Fruit fly (Drosophila melanogaster) whole organism, pupa: ENCODE measurements around the gene Prim2.

Source experiments
- CG10348 ChIP-seq: fragments of 200-800 bp; sonication (Bioruptor generic); IDR thresholded peaks from 2 replicates; pipeline ENCODE4 v1.3.6; 2022; ENCODE audit warnings: missing biosample characterization, missing genetic modification characterization
- CG12605 ChIP-seq: fragments of 200-800 bp; sonication (Bioruptor generic); IDR thresholded peaks from 2 replicates; pipeline ENCODE4 v1.3.6; 2022; ENCODE audit warnings: missing biosample characterization, missing genetic modification characterization
- CG13204 ChIP-seq: fragments of 200-800 bp; sonication (Bioruptor generic); optimal IDR thresholded peaks from 2 replicates; lab custom pipeline; 2018; ENCODE audit warnings: missing biosample characterization, mild to moderate bottlenecking, missing genetic modification characterization, moderate library complexity
- CG14655 ChIP-seq: fragments of 200-800 bp; sonication (Bioruptor generic); optimal IDR thresholded peaks from 3 replicates; lab custom pipeline; 2017; ENCODE audit warnings: mild to moderate bottlenecking, missing biosample characterization, missing genetic modification reagents, missing genetic modification characterization
- CG15710 ChIP-seq: fragments of 200-800 bp; sonication (Bioruptor generic); optimal IDR thresholded peaks from 2 replicates; lab custom pipeline; 2018; ENCODE audit warnings: missing biosample characterization, mild to moderate bottlenecking, missing genetic modification characterization, moderate library complexity
- CG17806 ChIP-seq: fragments of 200-800 bp; sonication (Bioruptor generic); optimal IDR thresholded peaks from 2 replicates; lab custom pipeline; 2018; ENCODE audit warnings: missing biosample characterization, mild to moderate bottlenecking, missing genetic modification characterization, moderate library complexity
- CG32121 ChIP-seq: fragments of 200-800 bp; sonication (Bioruptor generic); IDR thresholded peaks from 2 replicates; pipeline ENCODE4 v1.3.6; 2022; ENCODE audit warnings: missing biosample characterization, missing genetic modification characterization
- CG34367 ChIP-seq: fragments of 200-800 bp; sonication (Bioruptor generic); optimal IDR thresholded peaks from 2 replicates; lab custom pipeline; 2018; ENCODE audit warnings: missing biosample characterization, mild to moderate bottlenecking, missing genetic modification characterization
- CG4496 ChIP-seq: fragments of 200-800 bp; sonication (Bioruptor generic); IDR thresholded peaks from 3 replicates; pipeline ENCODE4 v1.3.6; 2022; ENCODE audit warnings: missing biosample characterization, missing genetic modification characterization
- CG8159 ChIP-seq: fragments of 200-800 bp; sonication (Bioruptor generic); optimal IDR thresholded peaks from 3 replicates; lab custom pipeline; 2018; ENCODE audit warnings: missing biosample characterization, mild to moderate bottlenecking, missing genetic modification characterization, moderate library complexity
- CG8301 ChIP-seq: fragments of 200-800 bp; sonication (Bioruptor generic); optimal IDR thresholded peaks from 2 replicates; lab custom pipeline; 2018; ENCODE audit warnings: missing biosample characterization, mild to moderate bottlenecking, missing genetic modification characterization
- CG9948 ChIP-seq: fragments of 200-800 bp; sonication (Bioruptor generic); optimal IDR thresholded peaks from 2 replicates; lab custom pipeline; 2018; ENCODE audit warnings: missing biosample characterization, mild to moderate bottlenecking, missing genetic modification characterization, moderate library complexity
- D1 ChIP-seq: fragments of 200-800 bp; sonication (Bioruptor generic); optimal IDR thresholded peaks from 2 replicates; lab custom pipeline; 2018; ENCODE audit warnings: missing biosample characterization, mild to moderate bottlenecking, missing genetic modification characterization, moderate library complexity
- EcR ChIP-seq: fragments of 200-800 bp; sonication (Bioruptor generic); optimal IDR thresholded peaks from 3 replicates; lab custom pipeline; 2019; ENCODE audit warnings: missing biosample characterization, missing genetic modification characterization, mild to moderate bottlenecking, moderate library complexity, missing genetic modification reagents
- Ets98B ChIP-seq: fragments of 200-800 bp; sonication (Bioruptor generic); IDR thresholded peaks from 2 replicates; pipeline ENCODE4 v1.3.6; 2022; ENCODE audit warnings: missing biosample characterization, missing genetic modification characterization
- Pif1A ChIP-seq: fragments of 200-800 bp; sonication (Bioruptor generic); optimal IDR thresholded peaks from 3 replicates; lab custom pipeline; 2016; ENCODE audit warnings: missing biosample characterization, missing genetic modification characterization
- Pif1B ChIP-seq: fragments of 200-800 bp; sonication (Bioruptor generic); optimal IDR thresholded peaks from 3 replicates; lab custom pipeline; 2016; ENCODE audit warnings: missing biosample characterization, missing genetic modification characterization
- Snoo ChIP-seq: fragments of 200-800 bp; sonication (Bioruptor generic); optimal IDR thresholded peaks from 3 replicates; lab custom pipeline; 2017; ENCODE audit warnings: missing biosample characterization, mild to moderate bottlenecking, missing genetic modification characterization, inconsistent platforms
- fd96Ca ChIP-seq: fragments of 200-800 bp; sonication (Bioruptor generic); IDR thresholded peaks from 3 replicates; pipeline ENCODE4 v1.3.6; 2022; ENCODE audit warnings: missing biosample characterization, missing genetic modification characterization
- gl ChIP-seq: fragments of 200-800 bp; sonication (Bioruptor generic); optimal IDR thresholded peaks from 2 replicates; lab custom pipeline; 2018; ENCODE audit warnings: missing biosample characterization, mild to moderate bottlenecking, missing genetic modification characterization
- rn ChIP-seq: fragments of 200-800 bp; sonication (Bioruptor generic); IDR thresholded peaks from 2 replicates; pipeline ENCODE4 v1.3.6; 2022; ENCODE audit warnings: missing biosample characterization, missing genetic modification characterization

The Prim2 gene

dm6 chr3L:20402665-20403492 is 41.5 kb upstream of the Prim2 start:
- TF ChIP-seq CG10348 (GFP tag; lab: Robert Waterston, UW): no peak
- peak; percentile 74 for TF ChIP-seq CG17806 (tag; lab: Kevin White, UChicago)
- TF ChIP-seq CG13204 (GFP tag; lab: Kevin White, UChicago): peak; percentile 12
- TF ChIP-seq Pif1B (GFP tag; lab: Kevin White, UChicago): peak; percentile 54
- TF ChIP-seq rn (GFP tag; lab: Robert Waterston, UW): no peak
- no peak for TF ChIP-seq Ets98B (GFP tag; lab: Robert Waterston, UW)
- peak; percentile 90 for TF ChIP-seq CG8159 (tag; lab: Kevin White, UChicago)
- TF ChIP-seq CG8301 (tag; lab: Kevin White, UChicago): no peak
- TF ChIP-seq CG4496 (GFP tag; lab: Robert Waterston, UW): no peak
- no peak for TF ChIP-seq EcR (GFP tag; lab: Kevin White, UChicago)
- peak; percentile 80 for TF ChIP-seq CG9948 (tag; lab: Kevin White, UChicago)
- TF ChIP-seq D1: peak; percentile 20
- no peak for TF ChIP-seq CG14655 (GFP tag; lab: Kevin White, UChicago)
- no peak for TF ChIP-seq CG12605 (GFP tag; lab: Robert Waterston, UW)
- TF ChIP-seq CG34367 (tag; lab: Kevin White, UChicago): peak; percentile 79
- TF ChIP-seq Pif1A (GFP tag; lab: Kevin White, UChicago): peak; percentile 54
- peak; percentile 34 for TF ChIP-seq Snoo (tag; lab: Kevin White, UChicago)
- no peak for TF ChIP-seq CG32121
- peak; percentile 76 for TF ChIP-seq gl (tag; lab: Kevin White, UChicago)
- TF ChIP-seq fd96Ca (GFP tag; lab: Robert Waterston, UW): no peak
- TF ChIP-seq CG15710 (tag; lab: Kevin White, UChicago): peak; percentile 84

dm6 chr3L:20401026-20401912 is 39.9 kb upstream of the Prim2 start, which contains the start of gene trbl:
trbl (minus strand) TSS chr3L:20401609.
- TF ChIP-seq CG15710 (tag; lab: Kevin White, UChicago): no peak
- peak; percentile 74; the same call in 2 of the 3 replicates for TF ChIP-seq CG4496 (GFP tag; lab: Robert Waterston, UW)
- peak; percentile 31; the same call in 1 of the 2 replicates for TF ChIP-seq CG32121
- TF ChIP-seq CG14655 (GFP tag; lab: Kevin White, UChicago): no peak
- TF ChIP-seq Pif1B (GFP tag; lab: Kevin White, UChicago): peak; percentile 4
- TF ChIP-seq fd96Ca (GFP tag; lab: Robert Waterston, UW): peak; percentile 29; the same call in 1 of the 3 replicates
- no peak for TF ChIP-seq D1
- no peak for TF ChIP-seq rn (GFP tag; lab: Robert Waterston, UW)
- no peak for TF ChIP-seq CG34367 (tag; lab: Kevin White, UChicago)
- TF ChIP-seq CG12605 (GFP tag; lab: Robert Waterston, UW): peak; percentile 59
- no peak for TF ChIP-seq CG8159 (tag; lab: Kevin White, UChicago)
- TF ChIP-seq gl (tag; lab: Kevin White, UChicago): no peak
- TF ChIP-seq Ets98B (GFP tag; lab: Robert Waterston, UW): peak; percentile 42; the same call in 1 of the 2 replicates
- no peak for TF ChIP-seq CG10348 (GFP tag; lab: Robert Waterston, UW)
- no peak for TF ChIP-seq Pif1A (GFP tag; lab: Kevin White, UChicago)
- TF ChIP-seq EcR (GFP tag; lab: Kevin White, UChicago): peak; percentile 52
- TF ChIP-seq CG8301 (tag; lab: Kevin White, UChicago): no peak
- TF ChIP-seq Snoo (tag; lab: Kevin White, UChicago): peak; percentile 25
- no peak for TF ChIP-seq CG17806 (tag; lab: Kevin White, UChicago)
- peak; percentile 28 for TF ChIP-seq CG13204 (GFP tag; lab: Kevin White, UChicago)
- TF ChIP-seq CG9948 (tag; lab: Kevin White, UChicago): no peak

dm6 chr3L:20400515-20400914 is 39.1 kb upstream of the Prim2 start:
- TF ChIP-seq CG4496 (GFP tag; lab: Robert Waterston, UW) (0 out of 3 replicates have a peak, but pooled peaks have one; percentile 13), Pif1A (GFP tag; lab: Kevin White, UChicago) (no peak)

- peak; percentile 92 for TF ChIP-seq CG8159 (tag; lab: Kevin White, UChicago)
- peak; percentile 65; the same call in 1 of the 2 replicates for TF ChIP-seq rn (GFP tag; lab: Robert Waterston, UW)
- peak; percentile 84 for TF ChIP-seq fd96Ca (GFP tag; lab: Robert Waterston, UW)
- TF ChIP-seq CG12605 (GFP tag; lab: Robert Waterston, UW): peak; percentile 82
- peak; percentile 90 for TF ChIP-seq CG32121
- TF ChIP-seq CG34367 (tag; lab: Kevin White, UChicago): peak; percentile 84
- TF ChIP-seq Snoo (tag; lab: Kevin White, UChicago): peak; percentile 86
- TF ChIP-seq CG14655 (GFP tag; lab: Kevin White, UChicago): peak; percentile 95
- TF ChIP-seq CG15710 (tag; lab: Kevin White, UChicago): peak; percentile 91
- peak; percentile 81 for TF ChIP-seq D1
- TF ChIP-seq CG17806 (tag; lab: Kevin White, UChicago): peak; percentile 92
- peak; percentile 74 for TF ChIP-seq CG13204 (GFP tag; lab: Kevin White, UChicago)
- peak; percentile 92 for TF ChIP-seq CG9948 (tag; lab: Kevin White, UChicago)
- peak; percentile 89 for TF ChIP-seq Pif1A (GFP tag; lab: Kevin White, UChicago)
- peak; percentile 91 for TF ChIP-seq CG4496 (GFP tag; lab: Robert Waterston, UW)
- TF ChIP-seq CG10348 (GFP tag; lab: Robert Waterston, UW): peak; percentile 74; the same call in 1 of the 2 replicates
- TF ChIP-seq gl (tag; lab: Kevin White, UChicago): peak; percentile 58
- peak; percentile 78 for TF ChIP-seq Ets98B (GFP tag; lab: Robert Waterston, UW)
- TF ChIP-seq CG8301 (tag; lab: Kevin White, UChicago): peak; percentile 94
- TF ChIP-seq EcR (GFP tag; lab: Kevin White, UChicago): peak; percentile 29
- peak; percentile 88 for TF ChIP-seq Pif1B (GFP tag; lab: Kevin White, UChicago)
These were observed 38.2 kb upstream of the Prim2 start for dm6 chr3L:20399550-20400109.
